Worm (Caenorhabditis elegans) whole organism, L1 larva: Measurements from ENCODE around the gene lgc-16.

Source experiments
- Y116A8C.19 ChIP-seq: sonication (generic microtip); optimal IDR thresholded peaks from 2 replicates; lab custom pipeline; 2016; ENCODE audit warnings: missing compliant biosample characterization, missing genetic modification characterization, borderline replicate concordance
- aha-1 ChIP-seq: fragments of 150-350 bp; optimal IDR thresholded peaks from 2 replicates; lab custom pipeline; 2014; ENCODE audit warnings: missing biosample characterization, missing genetic modification characterization
- lin-39 ChIP-seq: fragments of 150-350 bp; optimal IDR thresholded peaks from 2 replicates; lab custom pipeline; 2014; ENCODE audit warnings: missing biosample characterization, missing genetic modification reagents, missing genetic modification characterization
- nhr-237 ChIP-seq: fragments of 150-350 bp; optimal IDR thresholded peaks from 2 replicates; lab custom pipeline; 2014; ENCODE audit warnings: missing biosample characterization, missing genetic modification characterization
- nhr-90 ChIP-seq: sonication (generic microtip); optimal IDR thresholded peaks from 2 replicates; lab custom pipeline; 2016; ENCODE audit warnings: mild to moderate bottlenecking, missing genetic modification characterization, missing compliant biosample characterization; ENCODE audit not compliant: poor library complexity
- pag-3 ChIP-seq: sonication (generic microtip); optimal IDR thresholded peaks from 2 replicates; lab custom pipeline; 2017; ENCODE audit warnings: missing genetic modification characterization, mild to moderate bottlenecking, missing compliant biosample characterization, antibody characterized with exemption, borderline replicate concordance; ENCODE audit not compliant: insufficient read depth
- pqm-1 ChIP-seq: sonication (generic microtip); optimal IDR thresholded peaks from 3 replicates; lab custom pipeline; 2017; ENCODE audit warnings: missing biosample characterization, missing genetic modification characterization
- rnt-1 ChIP-seq: sonication (generic microtip); optimal IDR thresholded peaks from 2 replicates; lab custom pipeline; 2016; ENCODE audit warnings: mild to moderate bottlenecking, missing genetic modification characterization, moderate library complexity, missing compliant biosample characterization

ce11 chrX:12081250-12081649 is 37.2 kb upstream of the lgc-16 start:
- no peak for TF ChIP-seq pag-3 (tag; lab: Kevin White, UChicago)
- no peak for TF ChIP-seq aha-1
- no peak for TF ChIP-seq nhr-90 (tag; lab: Kevin White, UChicago)
- no peak for TF ChIP-seq rnt-1 (tag; lab: Kevin White, UChicago)
- no peak for TF ChIP-seq nhr-237 (tag; lab: Kevin White, UChicago)
- no peak for TF ChIP-seq lin-39 (tag; lab: Kevin White, UChicago)
- no peak for TF ChIP-seq Y116A8C.19
- no peak for TF ChIP-seq pqm-1 (tag; lab: Kevin White, UChicago)
